Worm (Caenorhabditis elegans): Measurements from ENCODE around the gene K02F3.9.

- TF ChIP-seq rnt-1 (tag; optimal IDR thresholded peaks at IDR 0.05) (no peak), dpl-1 (GFP tag; optimal IDR thresholded peaks at IDR 0.05) (no peak)
Observed at ce11 chrIII:879634-880033, 38.5 kb upstream of the K02F3.9 start, which contains the start of the genes T24C4.5 and ucr-2.3.
